Fruit fly (Drosophila melanogaster): Measurements from ENCODE around the gene Mcm2.

Mcm2 gene

dm6 chr3R:8233370-8233773 is 31.4 kb upstream of the Mcm2 start, which contains the start of gene PolI (continued):
- TF ChIP-seq bowl (GFP tag; IDR thresholded peaks at IDR 0.05) (no peak), Elba2 (GFP tag; optimal IDR thresholded peaks at IDR 0.05) (peak; percentile 12), Asciz (GFP tag; optimal IDR thresholded peaks at IDR 0.05) (no peak), Hr39 (optimal IDR thresholded peaks at IDR 0.05) (no peak), Lim3 (GFP tag; IDR thresholded peaks at IDR 0.05) (no peak), CG34224 (GFP tag; IDR thresholded peaks at IDR 0.05; ENCODE audit: partially characterized antibody) (no peak), CG1603 (tag; optimal IDR thresholded peaks at IDR 0.05) (peak; percentile 74), Dip2 (GFP tag; IDR thresholded peaks at IDR 0.05) (no peak), CG13624 (GFP tag; optimal IDR thresholded peaks at IDR 0.05) (peak; percentile 60), bbx (GFP tag; IDR thresholded peaks at IDR 0.05; ENCODE audit: partially characterized antibody) (peak; percentile 52), CG15269 (tag; optimal IDR thresholded peaks at IDR 0.05) (no peak), chm (GFP tag; IDR thresholded peaks at IDR 0.05) (no peak), CG12659 (GFP tag; optimal IDR thresholded peaks at IDR 0.05) (peak; percentile 81), Mrtf (GFP tag; IDR thresholded peaks at IDR 0.05) (no peak), Poxn (GFP tag; IDR thresholded peaks at IDR 0.05) (no peak), Lhr (GFP tag; optimal IDR thresholded peaks at IDR 0.05) (peak; percentile 96), phol (tag; optimal IDR thresholded peaks at IDR 0.05) (peak; percentile 58), jing (GFP tag; optimal IDR thresholded peaks at IDR 0.05) (no peak), toy (GFP tag; IDR thresholded peaks at IDR 0.05) (no peak), CHES-1-like (GFP tag; optimal IDR thresholded peaks at IDR 0.05) (peak; percentile 27), CG15601 (tag; optimal IDR thresholded peaks at IDR 0.05) (peak; percentile 60), CG12942 (GFP tag; optimal IDR thresholded peaks at IDR 0.05) (no peak), Hmr (GFP tag; optimal IDR thresholded peaks at IDR 0.05) (peak; percentile 81), CG34376 (GFP tag; optimal IDR thresholded peaks at IDR 0.05) (peak; percentile 8), HLH3B (GFP tag; IDR thresholded peaks at IDR 0.05) (no peak), CoRest (tag; optimal IDR thresholded peaks at IDR 0.05) (peak; percentile 41), Dll (GFP tag; IDR thresholded peaks at IDR 0.05; ENCODE audit: partially characterized antibody) (peak; percentile 58; the same call in 2 of the 4 replicates), CG17612 (GFP tag; IDR thresholded peaks at IDR 0.05) (no peak), sob (GFP tag; IDR thresholded peaks at IDR 0.05) (peak; percentile 34; the same call in 1 of the 2 replicates), ssp (GFP tag; IDR thresholded peaks at IDR 0.05) (no peak), Dp (GFP tag; optimal IDR thresholded peaks at IDR 0.05) (peak; percentile 66), MESR4 (GFP tag; optimal IDR thresholded peaks at IDR 0.05) (peak; percentile 88), B-H2 (GFP tag; optimal IDR thresholded peaks at IDR 0.05) (peak; percentile 70), CG13424 (tag; optimal IDR thresholded peaks at IDR 0.05) (peak; percentile 42), CG7745 (tag; optimal IDR thresholded peaks at IDR 0.05) (no peak), CG42726 (GFP tag; IDR thresholded peaks at IDR 0.05; ENCODE audit: partially characterized antibody) (0 out of 2 replicates have a peak, but pooled peaks have one; percentile 38), Dad (GFP tag; optimal IDR thresholded peaks at IDR 0.05) (no peak), HLH54F (GFP tag; optimal IDR thresholded peaks at IDR 0.05) (peak; percentile 16), NFAT (GFP tag; IDR thresholded peaks at IDR 0.05) (peak; percentile 6; the same call in 1 of the 2 replicates), dpn (GFP tag; optimal IDR thresholded peaks at IDR 0.05) (peak in 1 of 2 experiments; percentile 23), croc (GFP tag; conservative IDR thresholded peaks at IDR 0.05) (no peak), CG15479 (GFP tag; optimal IDR thresholded peaks at IDR 0.05) (peak; percentile 37), nerfin-1 (tag; optimal IDR thresholded peaks at IDR 0.05) (no peak), Dref (GFP tag; IDR thresholded peaks at IDR 0.05) (peak; percentile 87), CTCF (GFP tag; optimal IDR thresholded peaks at IDR 0.05) (peak; percentile 70), Dek (tag; optimal IDR thresholded peaks at IDR 0.05) (peak; percentile 60), Mes4 (GFP tag; optimal IDR thresholded peaks at IDR 0.05) (no peak), twi (tag; optimal IDR thresholded peaks at IDR 0.05) (peak; percentile 2), Rfx (GFP tag; IDR thresholded peaks at IDR 0.05) (peak; percentile 63), CG2202 (tag; optimal IDR thresholded peaks at IDR 0.05) (peak; percentile 24), CG10543 (GFP tag; optimal IDR thresholded peaks at IDR 0.05) (peak; percentile 41)

Data from whole organism, embryonic.